Fruit fly (Drosophila melanogaster) whole organism: ENCODE results near the gene Rpn9.

Source experiments
- CG8478 ChIP-seq: fragments of >200 bp; optimal IDR thresholded peaks from 2 replicates; lab custom pipeline; 2018; ENCODE audit warnings: inconsistent platforms
- Dll ChIP-seq: fragments of >200 bp; optimal IDR thresholded peaks from 2 replicates; lab custom pipeline; 2017
- EcR ChIP-seq, 2 experiments: fragments of >200 bp; optimal IDR thresholded peaks; 2 replicates each; lab custom pipeline; 2017; ENCODE audit warnings: missing biosample characterization in 2 of 2, missing genetic modification characterization in 2 of 2, missing genetic modification reagents in 2 of 2
- pan ChIP-seq: fragments of >200 bp; optimal IDR thresholded peaks from 2 replicates; lab custom pipeline; 2017
- psq ChIP-seq: fragments of >200 bp; optimal IDR thresholded peaks from 2 replicates; lab custom pipeline; 2017
- usp ChIP-seq: fragments of >200 bp; optimal IDR thresholded peaks from 2 replicates; lab custom pipeline; 2017; ENCODE audit warnings: missing biosample characterization, missing genetic modification characterization, mixed read lengths

Gene Rpn9

dm6 chr3R:23760219-23761018 is 27.2 kb upstream of the Rpn9 start, which contains the start of gene SdhD:
TSS of gene SdhD (minus strand) at chr3R:23760600.
- TF ChIP-seq pan (lab: Kevin White, UChicago): no peak
- TF ChIP-seq Dll: no peak
- TF ChIP-seq psq: no peak
- no peak for TF ChIP-seq CG8478 (lab: Kevin White, UChicago)
- TF ChIP-seq usp (GFP tag; lab: Kevin White, UChicago): no peak
- TF ChIP-seq EcR (GFP tag; optimal IDR thresholded peaks at IDR 0.05; lab: Kevin White, UChicago): no peak

DNA sequence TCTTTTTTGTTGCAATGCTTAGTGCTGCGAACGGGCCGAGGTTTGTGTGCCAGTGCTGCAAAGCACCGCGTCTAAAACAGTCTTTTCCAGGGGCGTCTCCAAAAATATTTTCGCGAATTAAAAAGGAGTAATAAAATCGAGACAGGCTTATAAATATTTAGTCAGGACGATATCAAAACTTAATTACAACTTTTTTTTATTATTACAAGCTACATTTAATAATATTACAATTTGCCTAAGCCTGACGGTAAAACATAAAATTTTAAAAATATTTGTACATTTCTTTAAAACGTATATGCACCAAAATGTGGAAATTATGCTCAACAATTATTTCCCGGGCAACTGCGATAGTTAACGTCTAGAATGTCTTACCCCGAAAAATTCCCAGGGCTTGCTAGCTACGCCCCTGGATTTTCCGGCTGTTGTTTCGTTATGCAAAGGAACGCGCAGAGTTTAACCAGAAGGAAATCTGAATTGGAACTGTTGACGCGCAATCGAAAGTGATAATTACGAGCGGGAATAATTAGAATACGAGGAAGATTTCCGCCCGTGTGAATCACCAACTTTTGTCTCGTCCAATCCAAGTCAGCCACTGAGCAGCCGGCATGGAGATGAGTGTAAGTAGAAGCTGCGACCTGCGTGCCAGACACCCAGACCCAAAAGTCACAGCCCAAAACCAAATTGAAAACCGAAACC is 24.8 kb upstream of the Rpn9 start, which contains the start of the genes PTPMT1 and Hrd3:
Gene PTPMT1 (plus strand): TSS at position 428 of the 696 bp plus-strand sequence.
Gene Hrd3 (minus strand): TSS at position 646 of the 696 bp plus-strand sequence.
- TF ChIP-seq usp (GFP tag; lab: Kevin White, UChicago): no peak
- no peak for TF ChIP-seq CG8478 (lab: Kevin White, UChicago)
- TF ChIP-seq psq: no peak
- no peak for TF ChIP-seq EcR (GFP tag; optimal IDR thresholded peaks at IDR 0.05; lab: Kevin White, UChicago)
- TF ChIP-seq Dll: no peak
- TF ChIP-seq pan (lab: Kevin White, UChicago): no peak

DNA sequence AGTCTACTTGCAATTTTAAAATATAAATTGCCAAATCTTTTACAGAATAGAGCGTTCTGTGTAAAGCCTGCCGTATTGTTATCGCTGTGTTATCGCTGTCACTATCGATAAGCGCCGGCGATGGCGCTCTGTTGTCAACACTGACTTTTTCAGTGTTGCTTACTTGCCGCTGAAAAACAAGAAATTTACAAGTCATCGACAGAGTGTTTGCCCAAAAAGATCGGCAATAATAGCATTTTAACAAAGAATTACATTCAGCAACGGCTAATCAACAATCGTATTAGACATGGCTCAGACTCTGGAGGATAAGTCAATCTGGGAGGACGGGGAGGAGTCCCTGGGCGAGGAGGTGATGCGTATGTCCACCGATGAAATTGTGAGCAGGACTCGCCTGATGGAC is 19.5 kb upstream of the Rpn9 start, which contains the start of the genes RanBP3 and Rpt5:
Gene RanBP3 (minus strand): TSS at position 107 of the 400 bp plus-strand sequence.
Gene Rpt5 (plus strand): TSS at position 149 of the 400 bp plus-strand sequence.
- TF ChIP-seq usp (GFP tag; lab: Kevin White, UChicago) (no peak), pan (lab: Kevin White, UChicago) (no peak)

dm6 chr3R:23747446-23747845 is 14.2 kb upstream of the Rpn9 start:
- TF ChIP-seq usp (GFP tag; lab: Kevin White, UChicago) (no peak), psq (no peak), pan (lab: Kevin White, UChicago) (no peak), CG8478 (lab: Kevin White, UChicago) (no peak), Dll (no peak), EcR (GFP tag; optimal IDR thresholded peaks at IDR 0.05; lab: Kevin White, UChicago) (no peak)

dm6 chr3R:23740968-23741367 is 7.7 kb upstream of the Rpn9 start:
- TF ChIP-seq pan (lab: Kevin White, UChicago) (no peak), CG8478 (lab: Kevin White, UChicago) (no peak), usp (GFP tag; lab: Kevin White, UChicago) (no peak), Dll (no peak), EcR (GFP tag; optimal IDR thresholded peaks at IDR 0.05; lab: Kevin White, UChicago) (no peak), psq (no peak)

DNA sequence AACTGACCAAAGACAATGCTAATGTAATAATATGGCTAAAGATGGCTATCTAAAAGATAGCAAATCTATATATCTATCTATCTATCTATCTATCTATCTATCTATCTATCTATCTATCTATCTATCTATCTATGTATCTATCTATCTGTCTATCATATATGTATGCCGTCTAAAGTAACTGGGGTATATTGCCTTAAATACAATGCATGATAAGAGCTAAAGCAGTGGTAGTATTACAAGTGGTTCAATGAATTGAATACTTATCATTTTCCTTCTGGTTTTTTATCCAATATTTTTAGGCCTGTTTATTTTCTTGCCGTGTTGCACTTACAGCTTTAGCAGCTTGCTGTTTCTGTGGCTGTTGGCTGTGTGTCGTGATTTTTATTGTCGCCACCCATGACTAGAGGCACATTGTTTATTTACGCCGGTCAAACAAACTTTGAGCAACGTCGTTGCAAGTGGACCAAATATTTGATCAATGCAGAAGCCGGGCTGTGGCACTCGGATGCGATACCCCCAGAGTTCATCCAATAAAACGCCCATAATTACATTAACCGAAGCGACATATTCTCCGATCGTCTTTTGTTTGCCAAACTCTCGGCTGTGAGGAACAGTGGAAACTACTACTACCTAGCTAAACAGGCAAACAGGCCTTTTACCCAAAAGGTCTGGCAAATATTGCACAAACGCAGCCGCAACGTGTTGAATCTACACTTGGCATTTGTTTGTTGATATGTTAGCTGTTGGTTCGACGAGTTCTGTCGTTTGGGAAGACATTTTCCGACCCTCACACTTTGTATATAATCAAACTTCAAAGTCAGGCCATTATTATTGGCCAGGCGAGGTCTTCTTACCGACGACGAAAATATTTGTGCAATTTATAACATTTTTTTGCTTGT is 4.7 kb upstream of the Rpn9 start:
- TF ChIP-seq CG8478 (lab: Kevin White, UChicago): no peak
- TF ChIP-seq usp (GFP tag; lab: Kevin White, UChicago): no peak

DNA sequence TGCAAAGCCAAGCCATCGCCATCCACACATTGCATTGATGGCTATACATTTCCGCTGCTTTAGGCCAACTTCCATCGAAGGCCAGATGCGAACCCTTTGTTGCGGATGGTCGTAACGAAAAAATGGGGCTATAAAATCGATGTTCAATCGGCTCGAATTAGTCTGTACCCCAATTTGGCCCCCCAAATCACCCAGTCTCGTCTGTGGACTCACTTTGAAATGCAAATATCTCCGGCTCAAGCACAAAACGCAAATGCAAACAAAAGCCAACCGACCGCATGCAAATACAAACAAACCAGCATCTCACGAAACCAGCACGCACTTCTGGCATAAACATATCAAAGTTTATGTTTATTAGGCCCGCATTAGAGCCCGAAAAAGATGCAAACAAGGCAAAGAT is 3.1 kb upstream of the Rpn9 start:
- TF ChIP-seq Dll: no peak
- TF ChIP-seq pan (lab: Kevin White, UChicago): no peak
- TF ChIP-seq EcR (GFP tag; optimal IDR thresholded peaks at IDR 0.05; lab: Kevin White, UChicago): no peak
- TF ChIP-seq usp (GFP tag; lab: Kevin White, UChicago): no peak
- no peak for TF ChIP-seq psq
- TF ChIP-seq CG8478 (lab: Kevin White, UChicago): no peak

DNA sequence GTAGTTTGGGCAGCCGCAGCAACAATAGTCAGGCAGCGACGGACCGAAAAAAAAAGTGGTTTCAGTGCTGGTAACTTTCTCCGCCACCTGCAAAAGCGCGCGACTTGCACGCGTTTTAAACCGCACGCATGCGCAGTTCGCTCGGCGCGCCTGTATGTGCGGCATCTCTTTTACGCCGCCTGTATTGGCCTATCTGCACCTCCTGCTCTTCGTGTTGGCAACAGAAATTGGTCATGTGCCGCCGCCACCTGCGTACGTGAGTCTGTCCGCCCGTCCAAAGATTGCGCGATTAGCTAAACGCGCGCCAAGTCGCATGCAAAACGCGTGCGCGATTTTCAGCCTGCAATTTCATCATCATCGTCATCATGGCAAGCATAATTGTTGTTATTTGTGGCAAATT is 2.4 kb upstream of the Rpn9 start:
- TF ChIP-seq CG8478 (lab: Kevin White, UChicago): no peak
- no peak for TF ChIP-seq pan (lab: Kevin White, UChicago)
- TF ChIP-seq psq: no peak
- TF ChIP-seq EcR (GFP tag; optimal IDR thresholded peaks at IDR 0.05; lab: Kevin White, UChicago): no peak
- no peak for TF ChIP-seq Dll
- TF ChIP-seq usp (GFP tag; lab: Kevin White, UChicago): no peak

DNA sequence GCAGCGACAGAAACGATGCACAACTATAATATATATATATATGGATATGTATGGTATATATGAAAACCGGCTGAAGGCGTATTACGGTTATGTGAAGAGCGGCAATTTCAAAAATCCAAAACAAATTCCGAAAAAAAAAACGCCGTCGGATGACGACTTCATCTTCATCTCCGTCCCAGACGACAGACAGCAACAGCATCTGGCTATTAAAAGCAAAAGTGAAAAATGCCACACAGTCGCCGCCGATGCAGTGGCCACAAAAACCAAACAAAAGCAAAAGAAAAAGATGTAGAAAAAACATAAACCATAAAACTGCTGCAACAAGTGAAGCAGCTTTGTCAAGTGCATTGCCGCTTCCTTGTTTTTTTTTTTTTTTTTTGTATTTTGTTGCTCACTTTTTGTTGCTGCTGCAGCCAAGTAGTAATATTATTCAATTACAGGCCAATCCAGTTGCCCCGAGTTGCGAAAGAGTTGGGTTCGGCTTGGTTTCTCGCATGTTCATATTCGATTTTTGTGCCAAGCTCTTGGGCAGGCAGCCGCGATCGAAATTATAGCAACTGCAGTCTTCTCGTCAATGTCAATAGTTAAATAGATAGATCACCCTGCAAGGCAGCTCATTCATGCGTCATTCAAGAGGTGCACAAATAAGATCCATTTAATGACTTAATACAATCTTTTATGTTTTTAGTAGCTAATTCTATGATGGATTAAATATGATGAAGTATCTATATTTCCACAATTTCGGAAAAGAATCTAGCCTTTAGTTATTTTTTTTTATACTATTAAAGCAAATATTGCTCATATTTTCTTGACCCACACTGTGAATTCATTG is 1.5 kb upstream of the Rpn9 start:
- TF ChIP-seq EcR (GFP tag; optimal IDR thresholded peaks at IDR 0.05; lab: Kevin White, UChicago): no peak
- no peak for TF ChIP-seq pan (lab: Kevin White, UChicago)
- no peak for TF ChIP-seq CG8478 (lab: Kevin White, UChicago)
- no peak for TF ChIP-seq Dll
- TF ChIP-seq psq: no peak
- no peak for TF ChIP-seq usp (GFP tag; lab: Kevin White, UChicago)

DNA sequence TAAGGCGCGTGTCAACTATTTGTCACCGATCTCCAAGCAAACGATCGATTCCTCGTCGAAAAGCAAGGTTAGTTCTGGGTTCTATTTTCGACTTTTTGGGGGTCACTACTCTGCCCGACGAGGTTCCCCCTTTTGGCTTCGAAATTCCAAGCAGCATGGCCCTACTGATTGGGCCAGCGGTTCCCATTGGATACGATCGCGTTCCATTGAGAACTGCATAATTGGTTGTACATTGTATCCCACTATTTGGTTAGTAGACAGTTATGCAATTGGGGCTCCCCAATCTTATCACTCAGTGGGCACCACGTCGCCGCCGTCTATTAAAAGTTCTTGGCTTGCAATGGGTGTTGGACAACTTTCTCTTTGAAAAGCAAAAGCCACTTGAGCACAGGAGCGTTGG is 509 bp upstream of the Rpn9 start:
- TF ChIP-seq EcR (GFP tag; optimal IDR thresholded peaks at IDR 0.05; lab: Kevin White, UChicago) (no peak), Dll (no peak), usp (GFP tag; lab: Kevin White, UChicago) (no peak), psq (no peak), CG8478 (lab: Kevin White, UChicago) (no peak), pan (lab: Kevin White, UChicago) (no peak)
